Worm (Caenorhabditis elegans) whole organism, midembryonic: ENCODE data around the gene C01G10.1.

Experiments
- T22C8.4 ChIP-seq: fragments of 200-800 bp; sonication (Bioruptor generic); IDR thresholded peaks from 2 replicates; pipeline ENCODE4 v1.3.6; 2022; ENCODE audit warnings: missing genetic modification characterization, missing compliant biosample characterization
- ztf-23 ChIP-seq: fragments of 200-800 bp; sonication (Bioruptor generic); IDR thresholded peaks from 2 replicates; pipeline ENCODE4 v1.3.6; 2022; ENCODE audit warnings: missing genetic modification reagents, missing genetic modification characterization, missing compliant biosample characterization
- ztf-29 ChIP-seq: fragments of 200-800 bp; sonication (Bioruptor generic); IDR thresholded peaks from 2 replicates; pipeline ENCODE4 v1.3.6; 2022; ENCODE audit warnings: missing genetic modification reagents, missing genetic modification characterization, missing compliant biosample characterization

DNA sequence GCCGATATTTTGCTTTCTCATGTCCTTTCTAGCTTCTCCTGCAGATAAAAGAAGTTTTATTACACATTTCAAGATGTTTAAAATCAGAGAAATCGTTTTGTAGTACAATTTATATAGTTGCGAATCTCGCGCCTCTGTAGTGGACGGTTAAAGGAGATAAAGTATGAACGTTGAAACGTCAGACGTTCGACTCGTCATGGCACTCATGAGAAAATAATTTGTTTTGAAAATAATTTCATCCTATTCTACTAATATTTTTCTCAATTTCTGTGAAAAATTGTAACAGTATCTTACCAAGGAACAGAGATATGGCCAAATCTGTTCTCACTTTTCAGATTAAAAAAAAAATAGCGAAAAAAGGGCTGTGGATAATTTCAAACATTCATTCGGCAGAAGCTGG lies 48.2 kb downstream of the C01G10.1 start, which contains the start of gene T09F5.20:
- TF ChIP-seq T22C8.4 (no peak), ztf-29 (no peak), ztf-23 (GFP tag; lab: Robert Waterston, UW) (no peak)
